Fruit fly (Drosophila melanogaster) whole organism, wandering third instar larva: Measurements from ENCODE around the gene CG31792.

Source experiments
- CG32264 ChIP-seq: fragments of 200-800 bp; sonication (Bioruptor generic); optimal IDR thresholded peaks from 2 replicates; lab custom pipeline; 2016; ENCODE audit warnings: missing biosample characterization, missing genetic modification characterization
- CrebA ChIP-seq: fragments of 200-800 bp; sonication (Bioruptor generic); optimal IDR thresholded peaks from 2 replicates; lab custom pipeline; 2016; ENCODE audit warnings: missing biosample characterization, mild to moderate bottlenecking, missing genetic modification characterization, borderline replicate concordance
- Hr78 ChIP-seq: fragments of >200 bp; optimal IDR thresholded peaks from 2 replicates; lab custom pipeline; 2017; ENCODE audit warnings: missing biosample characterization, missing genetic modification characterization
- Jra ChIP-seq: sonication (Bioruptor generic); optimal IDR thresholded peaks from 2 replicates; lab custom pipeline; 2016; ENCODE audit warnings: missing biosample characterization, missing genetic modification characterization
- Myc ChIP-seq: fragments of >200 bp; optimal IDR thresholded peaks from 2 replicates; lab custom pipeline; 2017
- dsf ChIP-seq: sonication (Bioruptor generic); optimal IDR thresholded peaks from 2 replicates; lab custom pipeline; 2016; ENCODE audit warnings: missing biosample characterization, missing genetic modification characterization, borderline replicate concordance
- ey ChIP-seq: fragments of 200-800 bp; sonication (Bioruptor generic); optimal IDR thresholded peaks from 2 replicates; lab custom pipeline; 2016; ENCODE audit warnings: missing biosample characterization, missing genetic modification characterization
- fru ChIP-seq: fragments of 200-800 bp; sonication (Bioruptor generic); optimal IDR thresholded peaks from 3 replicates; lab custom pipeline; 2016; ENCODE audit warnings: missing biosample characterization, mild to moderate bottlenecking, missing genetic modification characterization
- lola ChIP-seq: fragments of >200 bp; optimal IDR thresholded peaks from 2 replicates; lab custom pipeline; 2017; ENCODE audit warnings: missing biosample characterization, missing genetic modification characterization
- pan ChIP-seq: fragments of >200 bp; optimal IDR thresholded peaks from 2 replicates; lab custom pipeline; 2017

- TF ChIP-seq dsf (GFP tag; lab: Kevin White, UChicago) (no peak), pan (lab: Kevin White, UChicago) (no peak), Myc (no peak), Jra (no peak), CG32264 (GFP tag; lab: Kevin White, UChicago) (no peak), ey (GFP tag; lab: Kevin White, UChicago) (peak; percentile 51), lola (GFP tag; lab: Kevin White, UChicago) (no peak), CrebA (no peak), Hr78 (no peak), fru (GFP tag; lab: Kevin White, UChicago) (peak; percentile 61)
Observed at dm6 chr2L:19023972-19024743, 26.9 kb downstream of the CG31792 start.
